Fruit fly (Drosophila melanogaster): ENCODE data around the gene ssp.

dm6 chr3L:12083861-12084260, 34.2 kb upstream of the ssp start:
- no peak for TF ChIP-seq CG8478 (optimal IDR thresholded peaks at IDR 0.05)
- TF ChIP-seq CTCF (optimal IDR thresholded peaks at IDR 0.05): no peak
